Fruit fly (Drosophila melanogaster) whole organism, embryonic: ENCODE results near the gene CG33127.

ENCODE experiments used
- Antp ChIP-seq: fragments of 200-800 bp; sonication (Bioruptor generic); optimal IDR thresholded peaks from 3 replicates; lab custom pipeline; 2016; ENCODE audit warnings: missing biosample characterization, missing genetic modification characterization
- Asciz ChIP-seq: fragments of 200-800 bp; sonication (Bioruptor generic); optimal IDR thresholded peaks from 2 replicates; lab custom pipeline; 2017; ENCODE audit warnings: missing biosample characterization, mild to moderate bottlenecking, missing genetic modification characterization, missing genetic modification reagents
- B-H1 ChIP-seq: fragments of 200-800 bp; sonication (Bioruptor generic); IDR thresholded peaks from 3 replicates; pipeline ENCODE4 v1.3.6; 2022; ENCODE audit warnings: missing biosample characterization, missing genetic modification characterization
- B-H2 ChIP-seq: fragments of 200-800 bp; sonication (Bioruptor generic); optimal IDR thresholded peaks from 2 replicates; lab custom pipeline; 2018; ENCODE audit warnings: missing biosample characterization, mild to moderate bottlenecking, missing genetic modification characterization
- Bdp1 ChIP-seq: fragments of 200-800 bp; sonication (Bioruptor generic); optimal IDR thresholded peaks from 3 replicates; lab custom pipeline; 2016; ENCODE audit warnings: missing biosample characterization, missing genetic modification characterization
- CG10147 ChIP-seq: fragments of 200-800 bp; sonication (Bioruptor generic); optimal IDR thresholded peaks from 2 replicates; lab custom pipeline; 2019; ENCODE audit warnings: missing biosample characterization, mild to moderate bottlenecking, missing genetic modification characterization, moderate library complexity
- CG10274 ChIP-seq: fragments of 200-800 bp; sonication (Bioruptor generic); optimal IDR thresholded peaks from 3 replicates; lab custom pipeline; 2017; ENCODE audit warnings: missing biosample characterization, mild to moderate bottlenecking, missing genetic modification characterization
- CG10959 ChIP-seq: fragments of 200-800 bp; sonication (Bioruptor generic); IDR thresholded peaks from 2 replicates; pipeline ENCODE4 v1.3.6; 2022; ENCODE audit warnings: missing biosample characterization, missing genetic modification characterization
- CG11695 ChIP-seq: fragments of 200-800 bp; sonication (Bioruptor generic); IDR thresholded peaks from 3 replicates; pipeline ENCODE4 v1.3.6; 2022; ENCODE audit warnings: missing biosample characterization, missing genetic modification characterization
- CG11696 ChIP-seq: fragments of 200-800 bp; sonication (Bioruptor generic); IDR thresholded peaks from 2 replicates; pipeline ENCODE4 v1.3.6; 2022; ENCODE audit warnings: missing biosample characterization, missing genetic modification characterization
- CG12299 ChIP-seq: fragments of 200-800 bp; sonication (Bioruptor generic); optimal IDR thresholded peaks from 2 replicates; lab custom pipeline; 2018; ENCODE audit warnings: missing biosample characterization, mild to moderate bottlenecking, missing genetic modification characterization
- CG12659 ChIP-seq: fragments of 200-800 bp; sonication (Bioruptor generic); optimal IDR thresholded peaks from 3 replicates; lab custom pipeline; 2017; ENCODE audit warnings: mild to moderate bottlenecking, missing biosample characterization, missing genetic modification reagents, missing genetic modification characterization
- CG13894 ChIP-seq: fragments of 200-800 bp; sonication (Bioruptor generic); optimal IDR thresholded peaks from 3 replicates; lab custom pipeline; 2018; ENCODE audit warnings: missing biosample characterization, mild to moderate bottlenecking, missing genetic modification characterization, moderate library complexity
- CG14050 ChIP-seq: fragments of 200-800 bp; sonication (Bioruptor generic); IDR thresholded peaks from 3 replicates; pipeline ENCODE4 v1.3.6; 2022; ENCODE audit warnings: missing biosample characterization, missing genetic modification characterization
- CG15696 ChIP-seq: fragments of 200-800 bp; sonication (Bioruptor generic); optimal IDR thresholded peaks from 2 replicates; lab custom pipeline; 2019; ENCODE audit warnings: missing biosample characterization, mild to moderate bottlenecking, missing genetic modification characterization, moderate library complexity
- CG1647 ChIP-seq: fragments of 200-800 bp; sonication (Bioruptor generic); optimal IDR thresholded peaks from 3 replicates; lab custom pipeline; 2016; ENCODE audit warnings: missing biosample characterization, missing genetic modification characterization
- CG17385 ChIP-seq: fragments of 200-800 bp; sonication (Bioruptor generic); optimal IDR thresholded peaks from 3 replicates; lab custom pipeline; 2018; ENCODE audit warnings: missing biosample characterization, mild to moderate bottlenecking, missing genetic modification characterization
- CG18262 ChIP-seq: fragments of 200-800 bp; optimal IDR thresholded peaks from 3 replicates; lab custom pipeline; 2019; ENCODE audit warnings: missing biosample characterization, mild to moderate bottlenecking, missing genetic modification characterization, moderate library complexity
- CG18599 ChIP-seq: fragments of 200-800 bp; sonication (Bioruptor generic); optimal IDR thresholded peaks from 3 replicates; lab custom pipeline; 2017; ENCODE audit warnings: missing biosample characterization, missing genetic modification characterization, mild to moderate bottlenecking, moderate library complexity, missing genetic modification reagents
- CG2116 ChIP-seq: fragments of 200-800 bp; sonication (Bioruptor generic); optimal IDR thresholded peaks from 3 replicates; lab custom pipeline; 2018; ENCODE audit warnings: missing biosample characterization, mild to moderate bottlenecking, missing genetic modification characterization
- CG32767 ChIP-seq: fragments of 200-800 bp; sonication (Bioruptor generic); IDR thresholded peaks from 2 replicates; pipeline ENCODE4 v1.3.6; 2022; ENCODE audit warnings: missing biosample characterization, missing genetic modification characterization
- CG34224 ChIP-seq: fragments of 200-800 bp; sonication (Bioruptor generic); IDR thresholded peaks from 3 replicates; pipeline ENCODE4 v1.3.6; 2022; ENCODE audit warnings: missing biosample characterization, missing genetic modification characterization; ENCODE audit not compliant: partially characterized antibody
- CG3995 ChIP-seq: fragments of 200-800 bp; sonication (Bioruptor generic); optimal IDR thresholded peaks from 3 replicates; lab custom pipeline; 2016; ENCODE audit warnings: missing biosample characterization, missing genetic modification characterization
- CG5180 ChIP-seq: fragments of 200-800 bp; sonication (Bioruptor generic); optimal IDR thresholded peaks from 3 replicates; lab custom pipeline; 2017; ENCODE audit warnings: missing biosample characterization, missing genetic modification characterization, mild to moderate bottlenecking, moderate library complexity, missing genetic modification reagents
- CG6791 ChIP-seq: fragments of 200-800 bp; sonication (Bioruptor generic); IDR thresholded peaks from 3 replicates; pipeline ENCODE4 v1.3.6; 2022; ENCODE audit warnings: missing biosample characterization, missing genetic modification characterization; ENCODE audit not compliant: partially characterized antibody
- CG7357 ChIP-seq: fragments of 200-800 bp; sonication (Bioruptor generic); IDR thresholded peaks from 3 replicates; pipeline ENCODE4 v1.3.6; 2022; ENCODE audit warnings: missing biosample characterization, missing genetic modification characterization
- CG7987 ChIP-seq: fragments of 200-800 bp; sonication (Bioruptor generic); optimal IDR thresholded peaks from 2 replicates; lab custom pipeline; 2018; ENCODE audit warnings: missing biosample characterization, mild to moderate bottlenecking, missing genetic modification characterization, moderate library complexity
- CG8924 ChIP-seq: fragments of 200-800 bp; optimal IDR thresholded peaks from 3 replicates; lab custom pipeline; 2019; ENCODE audit warnings: missing biosample characterization, mild to moderate bottlenecking, missing genetic modification characterization, moderate library complexity
- CG8944 ChIP-seq: fragments of 200-800 bp; sonication (Bioruptor generic); optimal IDR thresholded peaks from 3 replicates; lab custom pipeline; 2016; ENCODE audit warnings: missing biosample characterization, missing genetic modification characterization
- Dek ChIP-seq: fragments of 200-800 bp; sonication (Bioruptor generic); optimal IDR thresholded peaks from 3 replicates; lab custom pipeline; 2019; ENCODE audit warnings: missing biosample characterization, mild to moderate bottlenecking, missing genetic modification characterization, moderate library complexity
- Dip3 ChIP-seq: fragments of 200-800 bp; sonication (Bioruptor generic); optimal IDR thresholded peaks from 3 replicates; lab custom pipeline; 2016; ENCODE audit warnings: missing biosample characterization, missing genetic modification characterization
- Doc3 ChIP-seq: fragments of 200-800 bp; sonication (Bioruptor generic); IDR thresholded peaks from 3 replicates; pipeline ENCODE4 v1.3.6; 2022; ENCODE audit warnings: missing biosample characterization, missing genetic modification characterization; ENCODE audit not compliant: partially characterized antibody
- ERR ChIP-seq: fragments of 200-800 bp; sonication (Bioruptor generic); optimal IDR thresholded peaks from 2 replicates; lab custom pipeline; 2016; ENCODE audit warnings: missing biosample characterization, missing genetic modification characterization
- Ets65A ChIP-seq: fragments of 200-800 bp; sonication (Bioruptor generic); peaks from one replicate; lab custom pipeline; 2016; ENCODE audit warnings: missing biosample characterization, missing genetic modification characterization
- Lpt ChIP-seq: fragments of >200 bp; optimal IDR thresholded peaks from 2 replicates; lab custom pipeline; 2018; ENCODE audit warnings: missing biosample characterization, missing genetic modification characterization
- Mes4 ChIP-seq: fragments of 200-800 bp; sonication (Bioruptor generic); optimal IDR thresholded peaks from 2 replicates; lab custom pipeline; 2016; ENCODE audit warnings: missing biosample characterization, missing genetic modification characterization
- Xbp1 ChIP-seq: fragments of 200-800 bp; sonication (Bioruptor generic); optimal IDR thresholded peaks from 3 replicates; lab custom pipeline; 2016; ENCODE audit warnings: missing biosample characterization, mild to moderate bottlenecking, missing genetic modification characterization
- ato ChIP-seq: fragments of 200-800 bp; sonication (Bioruptor generic); IDR thresholded peaks from 2 replicates; pipeline ENCODE4 v1.3.6; 2022; ENCODE audit warnings: missing biosample characterization, missing genetic modification characterization; ENCODE audit not compliant: partially characterized antibody
- da ChIP-seq: fragments of 200-800 bp; sonication (Bioruptor generic); optimal IDR thresholded peaks from 2 replicates; lab custom pipeline; 2016; ENCODE audit warnings: missing biosample characterization, missing genetic modification characterization
- hkb ChIP-seq, 2 experiments: fragments of 200-800 bp in 1 of 2; fragments of >200 bp in 1 of 2; sonication (Bioruptor generic) in 1 of 2; IDR thresholded peaks in 1 of 2; optimal IDR thresholded peaks in 1 of 2; 2 replicates each; pipeline versions ENCODE4 v1.3.6 to Lab custom; 2017 to 2022; ENCODE audit warnings: missing biosample characterization in 1 of 2, missing genetic modification characterization in 1 of 2
- inv ChIP-seq: fragments of 200-800 bp; sonication (Bioruptor generic); IDR thresholded peaks from 2 replicates; pipeline ENCODE4 v1.3.6; 2022; ENCODE audit warnings: missing biosample characterization, missing genetic modification characterization; ENCODE audit not compliant: partially characterized antibody
- klu ChIP-seq: fragments of 200-800 bp; sonication (Bioruptor generic); IDR thresholded peaks from 2 replicates; pipeline ENCODE4 v1.3.6; 2022; ENCODE audit warnings: missing biosample characterization, missing genetic modification characterization
- luna ChIP-seq: fragments of 200-800 bp; sonication (Bioruptor generic); optimal IDR thresholded peaks from 2 replicates; lab custom pipeline; 2016; ENCODE audit warnings: missing biosample characterization, missing genetic modification characterization
- mirr ChIP-seq: fragments of 200-800 bp; sonication (Bioruptor generic); optimal IDR thresholded peaks from 3 replicates; lab custom pipeline; 2018; ENCODE audit warnings: missing biosample characterization, mild to moderate bottlenecking, missing genetic modification characterization
- oc ChIP-seq: fragments of 200-800 bp; sonication (Bioruptor generic); optimal IDR thresholded peaks from 2 replicates; lab custom pipeline; 2018; ENCODE audit warnings: missing biosample characterization, mild to moderate bottlenecking, missing genetic modification characterization, moderate library complexity
- org-1 ChIP-seq: fragments of 200-800 bp; sonication (Bioruptor generic); optimal IDR thresholded peaks from 2 replicates; lab custom pipeline; 2017; ENCODE audit warnings: missing biosample characterization, missing genetic modification characterization
- repo ChIP-seq: fragments of 200-800 bp; sonication (Bioruptor generic); optimal IDR thresholded peaks from 2 replicates; lab custom pipeline; 2016; ENCODE audit warnings: missing biosample characterization, missing genetic modification characterization
- stwl ChIP-seq: fragments of 200-800 bp; sonication (Bioruptor generic); optimal IDR thresholded peaks from 3 replicates; lab custom pipeline; 2018; ENCODE audit warnings: missing biosample characterization, mild to moderate bottlenecking, missing genetic modification characterization, moderate library complexity
- tx ChIP-seq: fragments of 200-800 bp; sonication (Bioruptor generic); optimal IDR thresholded peaks from 2 replicates; lab custom pipeline; 2016; ENCODE audit warnings: missing biosample characterization, missing genetic modification characterization
- vnd ChIP-seq: fragments of 200-800 bp; sonication (Bioruptor generic); IDR thresholded peaks from 3 replicates; pipeline ENCODE4 v1.3.6; 2022; ENCODE audit warnings: missing biosample characterization, missing genetic modification characterization; ENCODE audit not compliant: partially characterized antibody

Gene CG33127

DNA sequence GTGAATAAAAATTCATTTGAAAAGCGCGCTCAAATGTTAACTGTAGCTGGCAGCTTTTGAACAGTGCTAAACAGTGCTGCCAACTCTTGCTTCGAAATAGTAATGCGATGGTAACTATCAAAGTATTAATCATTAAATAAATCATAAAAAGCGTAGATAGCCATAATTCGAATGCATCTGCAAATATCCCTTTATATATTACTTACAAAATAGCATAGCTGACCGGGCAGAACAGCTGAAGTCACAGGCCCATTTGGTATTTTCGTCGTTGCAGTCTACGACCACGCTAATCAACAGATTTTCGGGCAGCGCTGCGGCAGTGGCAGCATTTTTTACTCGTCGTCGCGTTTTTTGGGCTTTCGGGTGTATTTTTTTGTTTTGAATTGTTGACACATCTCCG is 16.3 kb upstream of the CG33127 start, which contains the start of gene Plc21C (continued):
- TF ChIP-seq Doc3 (GFP tag; lab: Robert Waterston, UW) (no peak), stwl (tag; lab: Kevin White, UChicago) (peak; percentile 76), CG32767 (no peak), CG10959 (GFP tag; lab: Robert Waterston, UW) (no peak), CG3995 (GFP tag; lab: Kevin White, UChicago) (peak; percentile 83), CG11696 (GFP tag; lab: Robert Waterston, UW) (no peak), Antp (GFP tag; lab: Kevin White, UChicago) (peak; percentile 42), Dip3 (GFP tag; lab: Kevin White, UChicago) (peak; percentile 35), CG15696 (peak; percentile 43), luna (GFP tag; lab: Kevin White, UChicago) (no peak), hkb (optimal IDR thresholded peaks at IDR 0.05; lab: Kevin White, UChicago) (no peak), hkb (GFP tag; IDR thresholded peaks at IDR 0.05; lab: Robert Waterston, UW) (0 out of 2 replicates have a peak, but pooled peaks have one; percentile 19), CG2116 (peak; percentile 81), CG5180 (no peak), da (no peak), CG10274 (GFP tag; lab: Kevin White, UChicago) (no peak), Ets65A (GFP tag; lab: Kevin White, UChicago) (peak; percentile 96), CG18599 (GFP tag; lab: Kevin White, UChicago) (peak; percentile 56), CG12659 (GFP tag; lab: Kevin White, UChicago) (peak; percentile 69), Xbp1 (GFP tag; lab: Kevin White, UChicago) (peak; percentile 65), CG12299 (no peak), Bdp1 (GFP tag; lab: Kevin White, UChicago) (peak; percentile 10), B-H2 (peak; percentile 49), B-H1 (GFP tag; lab: Robert Waterston, UW) (no peak), CG8944 (GFP tag; lab: Kevin White, UChicago) (peak; percentile 42), ato (GFP tag; lab: Robert Waterston, UW) (no peak), Asciz (GFP tag; lab: Kevin White, UChicago) (no peak), CG10147 (peak; percentile 45), CG7357 (GFP tag; lab: Robert Waterston, UW) (no peak), CG18262 (tag; lab: Kevin White, UChicago) (peak; percentile 42), oc (no peak), klu (GFP tag; lab: Robert Waterston, UW) (no peak), tx (GFP tag; lab: Kevin White, UChicago) (peak; percentile 33), CG11695 (GFP tag; lab: Robert Waterston, UW) (0 out of 3 replicates have a peak, but pooled peaks have one; percentile 20), repo (GFP tag; lab: Kevin White, UChicago) (no peak), vnd (GFP tag; lab: Robert Waterston, UW) (no peak), CG6791 (GFP tag; lab: Robert Waterston, UW) (no peak), CG7987 (GFP tag; lab: Kevin White, UChicago) (no peak), CG34224 (no peak), CG8924 (tag; lab: Kevin White, UChicago) (peak; percentile 43), Dek (tag; lab: Kevin White, UChicago) (peak; percentile 42), org-1 (GFP tag; lab: Kevin White, UChicago) (no peak), CG14050 (GFP tag; lab: Robert Waterston, UW) (no peak), CG17385 (GFP tag; lab: Kevin White, UChicago) (no peak), CG1647 (GFP tag; lab: Kevin White, UChicago) (peak; percentile 50), Mes4 (GFP tag; lab: Kevin White, UChicago) (no peak), Lpt (no peak), mirr (GFP tag; lab: Kevin White, UChicago) (no peak), ERR (GFP tag; lab: Kevin White, UChicago) (peak; percentile 29), inv (GFP tag; lab: Robert Waterston, UW) (no peak; the same call in 1 of the 2 replicates), CG13894 (peak; percentile 60)
